Fruit fly (Drosophila melanogaster): Measurements from ENCODE around the gene TyrR.

TyrR gene

DNA sequence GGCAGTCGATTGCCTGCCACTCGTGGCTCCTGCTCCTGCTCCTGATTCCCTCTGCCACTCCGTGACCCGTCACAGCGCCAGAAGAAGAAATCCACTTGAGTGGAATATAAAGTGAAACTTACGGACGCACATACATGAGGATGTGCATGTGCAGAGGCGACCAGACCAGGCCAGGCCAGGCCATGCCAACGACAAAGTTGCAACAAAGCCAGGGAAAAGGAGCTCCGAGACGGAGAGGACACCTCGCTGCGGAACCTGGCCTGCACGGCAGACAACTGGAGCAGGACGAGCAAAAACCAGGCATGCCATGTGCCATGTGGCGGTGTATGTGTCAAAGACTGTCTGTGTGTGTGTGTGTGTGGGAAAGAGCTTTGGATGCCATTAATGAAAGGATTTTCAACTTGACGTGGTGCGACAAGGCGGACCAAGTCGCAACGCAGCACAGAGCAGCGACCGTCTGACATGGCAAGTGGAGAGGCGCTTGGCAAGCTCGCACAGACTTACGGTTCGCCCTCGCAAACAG lies 53.3 kb downstream of the TyrR start:
- no peak for TF ChIP-seq CG8765 (GFP tag; IDR thresholded peaks at IDR 0.05)
- TF ChIP-seq Bgb (GFP tag; IDR thresholded peaks at IDR 0.05; ENCODE audit: partially characterized antibody) = 0 out of 2 replicates have a peak, but pooled peaks have one; percentile 30
- TF ChIP-seq knrl (GFP tag; IDR thresholded peaks at IDR 0.05; ENCODE audit: partially characterized antibody) = 0 out of 3 replicates have a peak, but pooled peaks have one; percentile 29
- 0 out of 2 replicates have a peak, but pooled peaks have one; percentile 21 for TF ChIP-seq ara (GFP tag; IDR thresholded peaks at IDR 0.05)
- TF ChIP-seq CG17328 (GFP tag; IDR thresholded peaks at IDR 0.05) = 0 out of 2 replicates have a peak, but pooled peaks have one; percentile 17
- TF ChIP-seq sens (GFP tag) = peak; percentile 1
- TF ChIP-seq NFAT (GFP tag; IDR thresholded peaks at IDR 0.05) = no peak
- 0 out of 3 replicates have a peak, but pooled peaks have one; percentile 17 for TF ChIP-seq ci (GFP tag; IDR thresholded peaks at IDR 0.05)
- peak; percentile 19 for TF ChIP-seq cg (GFP tag; optimal IDR thresholded peaks at IDR 0.05)
- peak; percentile 64 for TF ChIP-seq CG8478 (optimal IDR thresholded peaks at IDR 0.05)
- no peak for TF ChIP-seq corto (GFP tag; optimal IDR thresholded peaks at IDR 0.05)
- TF ChIP-seq amos (GFP tag; IDR thresholded peaks at IDR 0.05; ENCODE audit: partially characterized antibody) = 0 out of 2 replicates have a peak, but pooled peaks have one; percentile 2

DNA sequence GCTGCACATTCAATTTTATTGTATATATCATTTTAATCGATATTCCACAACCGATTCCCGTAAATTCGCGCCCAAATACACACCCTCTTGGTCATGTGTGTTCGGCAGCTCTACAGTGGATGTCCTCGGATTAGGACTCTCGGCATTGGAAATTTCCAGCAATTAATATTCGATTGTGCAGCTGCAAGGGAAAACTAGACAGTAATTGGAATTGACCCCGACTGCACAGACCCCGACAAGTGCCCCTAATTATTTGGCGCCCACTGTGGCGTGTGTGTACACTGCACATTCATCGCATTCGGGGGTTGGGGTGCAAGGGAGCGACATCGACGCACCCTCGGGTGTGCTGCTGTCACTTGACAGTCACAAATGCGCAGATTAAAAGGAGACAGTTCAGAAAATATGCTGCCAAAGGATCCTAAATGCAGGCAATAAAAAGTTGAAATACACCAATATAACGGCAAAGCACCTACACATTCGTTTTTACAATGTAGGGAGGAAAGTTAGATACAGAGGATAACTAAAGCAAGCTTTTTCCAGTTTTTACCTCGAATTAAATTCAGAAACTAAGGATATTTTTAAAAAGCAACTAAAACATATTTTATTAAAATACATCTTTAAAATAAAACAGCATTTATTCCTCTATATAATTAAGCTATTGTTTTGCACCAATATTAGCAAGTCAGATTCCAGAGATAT lies 54.1 kb downstream of the TyrR start:
- TF ChIP-seq CG11696 (GFP tag; IDR thresholded peaks at IDR 0.05) (peak; percentile 85), CG12104 (GFP tag; optimal IDR thresholded peaks at IDR 0.05) (no peak), Hsf (GFP tag; optimal IDR thresholded peaks at IDR 0.05) (no peak), Ets65A (GFP tag) (no peak), crp (GFP tag; optimal IDR thresholded peaks at IDR 0.05) (no peak), CG3838 (GFP tag; optimal IDR thresholded peaks at IDR 0.05) (no peak), CG10366 (GFP tag; IDR thresholded peaks at IDR 0.05) (0 out of 2 replicates have a peak, but pooled peaks have one; percentile 23), Dfd (GFP tag; optimal IDR thresholded peaks at IDR 0.05) (no peak), CG18476 (GFP tag; optimal IDR thresholded peaks at IDR 0.05) (no peak), CG10321 (GFP tag; IDR thresholded peaks at IDR 0.05) (no peak), CG18619 (GFP tag; optimal IDR thresholded peaks at IDR 0.05) (no peak), chif (GFP tag; optimal IDR thresholded peaks at IDR 0.05) (peak in 1 of 2 experiments; percentile 12), dmrt99B (tag; optimal IDR thresholded peaks at IDR 0.05) (no peak), sisA (GFP tag; IDR thresholded peaks at IDR 0.05) (peak; percentile 22; the same call in 1 of the 2 replicates), Hr78 (GFP tag; optimal IDR thresholded peaks at IDR 0.05) (no peak), CG32772 (GFP tag; IDR thresholded peaks at IDR 0.05) (no peak), onecut (GFP tag; IDR thresholded peaks at IDR 0.05) (0 out of 2 replicates have a peak, but pooled peaks have one; percentile 1), sqz (GFP tag; optimal IDR thresholded peaks at IDR 0.05) (no peak), gcm (GFP tag; optimal IDR thresholded peaks at IDR 0.05) (no peak), CG14710 (tag; optimal IDR thresholded peaks at IDR 0.05) (no peak), CG8765 (GFP tag; IDR thresholded peaks at IDR 0.05) (no peak), Atf6 (GFP tag; IDR thresholded peaks at IDR 0.05) (no peak), Sry-β (GFP tag; optimal IDR thresholded peaks at IDR 0.05) (no peak), CG13296 (GFP tag; optimal IDR thresholded peaks at IDR 0.05) (no peak), peb (GFP tag; IDR thresholded peaks at IDR 0.05) (no peak), CG18599 (GFP tag; optimal IDR thresholded peaks at IDR 0.05) (peak; percentile 13), Optix (GFP tag; IDR thresholded peaks at IDR 0.05) (peak; percentile 39; the same call in 1 of the 3 replicates), HmgZ (tag; optimal IDR thresholded peaks at IDR 0.05) (no peak), dm (GFP tag; optimal IDR thresholded peaks at IDR 0.05) (no peak), dmrt11E (tag; optimal IDR thresholded peaks at IDR 0.05) (peak; percentile 7), run (tag; optimal IDR thresholded peaks at IDR 0.05) (no peak), Med (GFP tag) (peak; percentile 62), Nf-YB (GFP tag; optimal IDR thresholded peaks at IDR 0.05) (no peak), CG12942 (GFP tag; optimal IDR thresholded peaks at IDR 0.05) (no peak), salm (tag; optimal IDR thresholded peaks at IDR 0.05) (no peak), CG33213 (GFP tag; optimal IDR thresholded peaks at IDR 0.05) (no peak), Lhr (GFP tag; optimal IDR thresholded peaks at IDR 0.05) (no peak)

All from whole organism, embryonic.